Fruit fly (Drosophila melanogaster) whole organism, embryonic: ENCODE measurements around the gene Muc30E.

Source experiments
- Asciz ChIP-seq: fragments of 200-800 bp; sonication (Bioruptor generic); optimal IDR thresholded peaks from 2 replicates; lab custom pipeline; 2017; ENCODE audit warnings: missing biosample characterization, mild to moderate bottlenecking, missing genetic modification characterization, missing genetic modification reagents
- CG10565 ChIP-seq: fragments of 200-800 bp; sonication (Bioruptor generic); optimal IDR thresholded peaks from 3 replicates; lab custom pipeline; 2016; ENCODE audit warnings: missing biosample characterization, mild to moderate bottlenecking, missing genetic modification characterization
- CG10654 ChIP-seq: fragments of 200-800 bp; sonication (Bioruptor generic); optimal IDR thresholded peaks from 2 replicates; lab custom pipeline; 2016; ENCODE audit warnings: missing biosample characterization, missing genetic modification characterization
- CG11696 ChIP-seq: fragments of 200-800 bp; sonication (Bioruptor generic); IDR thresholded peaks from 2 replicates; pipeline ENCODE4 v1.3.6; 2022; ENCODE audit warnings: missing biosample characterization, missing genetic modification characterization
- CG12299 ChIP-seq: fragments of 200-800 bp; sonication (Bioruptor generic); optimal IDR thresholded peaks from 2 replicates; lab custom pipeline; 2018; ENCODE audit warnings: missing biosample characterization, mild to moderate bottlenecking, missing genetic modification characterization
- CG12744 ChIP-seq: fragments of 200-800 bp; sonication (Bioruptor generic); optimal IDR thresholded peaks from 2 replicates; lab custom pipeline; 2016; ENCODE audit warnings: missing biosample characterization, missing genetic modification characterization
- CG13287 ChIP-seq: fragments of 200-800 bp; sonication (Bioruptor generic); IDR thresholded peaks from 2 replicates; pipeline ENCODE4 v1.3.6; 2022; ENCODE audit warnings: missing biosample characterization, missing genetic modification characterization; ENCODE audit not compliant: partially characterized antibody
- CG13296 ChIP-seq: fragments of 200-800 bp; sonication (Bioruptor generic); optimal IDR thresholded peaks from 3 replicates; lab custom pipeline; 2018; ENCODE audit warnings: missing biosample characterization, mild to moderate bottlenecking, missing genetic modification characterization
- CG14667 ChIP-seq: fragments of 200-800 bp; sonication (Bioruptor generic); IDR thresholded peaks from 2 replicates; pipeline ENCODE4 v1.3.6; 2022; ENCODE audit warnings: missing biosample characterization, missing genetic modification characterization
- CG17359 ChIP-seq: fragments of 200-800 bp; sonication (Bioruptor generic); optimal IDR thresholded peaks from 3 replicates; lab custom pipeline; 2018; ENCODE audit warnings: missing biosample characterization, mild to moderate bottlenecking, missing genetic modification characterization, moderate library complexity
- CG2889 ChIP-seq: fragments of 200-800 bp; sonication (Bioruptor generic); IDR thresholded peaks from 3 replicates; pipeline ENCODE4 v1.3.6; 2022; ENCODE audit warnings: missing biosample characterization, missing genetic modification characterization
- CG30020 ChIP-seq: fragments of 200-800 bp; optimal IDR thresholded peaks from 2 replicates; lab custom pipeline; 2019; ENCODE audit warnings: missing biosample characterization, mild to moderate bottlenecking, missing genetic modification characterization, moderate library complexity
- CG31365 ChIP-seq: fragments of 200-800 bp; sonication (Bioruptor generic); optimal IDR thresholded peaks from 2 replicates; lab custom pipeline; 2018; ENCODE audit warnings: missing biosample characterization, mild to moderate bottlenecking, missing genetic modification characterization
- CG3281 ChIP-seq: fragments of 200-800 bp; sonication (Bioruptor generic); optimal IDR thresholded peaks from 3 replicates; lab custom pipeline; 2017; ENCODE audit warnings: missing biosample characterization, mild to moderate bottlenecking, missing genetic modification characterization
- CG6813 ChIP-seq: fragments of 200-800 bp; sonication (Bioruptor generic); optimal IDR thresholded peaks from 2 replicates; lab custom pipeline; 2017; ENCODE audit warnings: missing biosample characterization, missing genetic modification characterization, mild to moderate bottlenecking, moderate library complexity, missing genetic modification reagents
- ERR ChIP-seq: fragments of 200-800 bp; sonication (Bioruptor generic); optimal IDR thresholded peaks from 2 replicates; lab custom pipeline; 2016; ENCODE audit warnings: missing biosample characterization, missing genetic modification characterization
- Gsc ChIP-seq: fragments of 200-800 bp; sonication (Bioruptor generic); IDR thresholded peaks from 2 replicates; pipeline ENCODE4 v1.3.6; 2022; ENCODE audit warnings: missing biosample characterization, missing genetic modification characterization
- Gug ChIP-seq: fragments of 200-800 bp; sonication (Bioruptor generic); IDR thresholded peaks from 4 replicates; pipeline ENCODE4 v1.3.6; 2022; ENCODE audit warnings: missing biosample characterization, missing genetic modification characterization
- HHEX ChIP-seq: fragments of 200-800 bp; sonication (Bioruptor generic); optimal IDR thresholded peaks from 3 replicates; lab custom pipeline; 2017; ENCODE audit warnings: missing biosample characterization, mild to moderate bottlenecking, missing genetic modification characterization, missing genetic modification reagents
- HLH3B ChIP-seq: fragments of 200-800 bp; sonication (Bioruptor generic); IDR thresholded peaks from 2 replicates; pipeline ENCODE4 v1.3.6; 2022; ENCODE audit warnings: missing biosample characterization, missing genetic modification characterization
- Lpt ChIP-seq: fragments of >200 bp; optimal IDR thresholded peaks from 2 replicates; lab custom pipeline; 2018; ENCODE audit warnings: missing biosample characterization, missing genetic modification characterization
- MBD-R2 ChIP-seq: fragments of 200-800 bp; sonication (Bioruptor generic); IDR thresholded peaks from 2 replicates; pipeline ENCODE4 v1.3.6; 2022; ENCODE audit warnings: missing biosample characterization, missing genetic modification characterization
- MESR4 ChIP-seq: fragments of 200-800 bp; sonication (Bioruptor generic); optimal IDR thresholded peaks from 2 replicates; lab custom pipeline; 2018; ENCODE audit warnings: missing biosample characterization, mild to moderate bottlenecking, missing genetic modification characterization, moderate library complexity
- NC2α ChIP-seq: fragments of 200-800 bp; sonication (Bioruptor generic); optimal IDR thresholded peaks from 2 replicates; lab custom pipeline; 2016; ENCODE audit warnings: missing biosample characterization, missing genetic modification characterization
- Nf-YC ChIP-seq: fragments of 200-800 bp; optimal IDR thresholded peaks from 3 replicates; lab custom pipeline; 2019; ENCODE audit warnings: missing biosample characterization, mild to moderate bottlenecking, missing genetic modification characterization, moderate library complexity
- YL-1 ChIP-seq: fragments of 200-800 bp; sonication (Bioruptor generic); optimal IDR thresholded peaks from 3 replicates; lab custom pipeline; 2017; ENCODE audit warnings: missing biosample characterization, mild to moderate bottlenecking, missing genetic modification characterization
- az2 ChIP-seq: fragments of 200-800 bp; sonication (Bioruptor generic); optimal IDR thresholded peaks from 3 replicates; lab custom pipeline; 2016; ENCODE audit warnings: missing biosample characterization, missing genetic modification characterization
- bab2 ChIP-seq: fragments of 200-800 bp; sonication (Bioruptor generic); optimal IDR thresholded peaks from 2 replicates; lab custom pipeline; 2016; ENCODE audit warnings: missing biosample characterization, missing genetic modification characterization
- bigmax ChIP-seq: fragments of 200-800 bp; sonication (Bioruptor generic); optimal IDR thresholded peaks from 2 replicates; lab custom pipeline; 2018; ENCODE audit warnings: missing biosample characterization, mild to moderate bottlenecking, missing genetic modification characterization
- btn ChIP-seq: fragments of 200-800 bp; sonication (Bioruptor generic); optimal IDR thresholded peaks from 2 replicates; lab custom pipeline; 2016; ENCODE audit warnings: missing biosample characterization, missing genetic modification characterization
- chif ChIP-seq, 2 experiments: fragments of 200-800 bp; sonication (Bioruptor generic); optimal IDR thresholded peaks; 3 replicates each; lab custom pipeline; 2016; ENCODE audit warnings: missing biosample characterization in 2 of 2, missing genetic modification characterization in 2 of 2
- chn ChIP-seq: fragments of 200-800 bp; sonication (Bioruptor generic); optimal IDR thresholded peaks from 2 replicates; lab custom pipeline; 2016; ENCODE audit warnings: missing biosample characterization, missing genetic modification characterization
- croc ChIP-seq: fragments of 200-800 bp; sonication (Bioruptor generic); conservative IDR thresholded peaks from 3 replicates; pipeline ENCODE4 v1.3.6; 2022; ENCODE audit warnings: missing biosample characterization, missing genetic modification characterization
- crp ChIP-seq, 2 experiments: fragments of 200-800 bp; sonication (Bioruptor generic); optimal IDR thresholded peaks; 2 replicates in 1 of 2; 3 replicates in 1 of 2; lab custom pipeline; 2017; ENCODE audit warnings: missing biosample characterization in 2 of 2, missing genetic modification characterization in 2 of 2, mild to moderate bottlenecking in 1 of 2, moderate library complexity in 1 of 2
- danr ChIP-seq: fragments of 200-800 bp; sonication (Bioruptor generic); IDR thresholded peaks from 2 replicates; pipeline ENCODE4 v1.3.6; 2022; ENCODE audit warnings: missing biosample characterization, missing genetic modification characterization
- dimm ChIP-seq: fragments of 200-800 bp; sonication (Bioruptor generic); IDR thresholded peaks from 2 replicates; pipeline ENCODE4 v1.3.6; 2022; ENCODE audit warnings: missing biosample characterization, missing genetic modification characterization
- dm ChIP-seq: fragments of 200-800 bp; sonication (Bioruptor generic); optimal IDR thresholded peaks from 3 replicates; lab custom pipeline; 2016; ENCODE audit warnings: missing biosample characterization, missing genetic modification characterization
- gem ChIP-seq: fragments of 200-800 bp; sonication (Bioruptor generic); optimal IDR thresholded peaks from 2 replicates; lab custom pipeline; 2019; ENCODE audit warnings: missing biosample characterization, mild to moderate bottlenecking, missing genetic modification characterization, moderate library complexity
- gro ChIP-seq: fragments of 200-800 bp; sonication (Bioruptor generic); optimal IDR thresholded peaks from 2 replicates; lab custom pipeline; 2016; ENCODE audit warnings: missing biosample characterization, missing genetic modification characterization
- insv ChIP-seq, 2 experiments: fragments of 200-800 bp; sonication (Bioruptor generic); optimal IDR thresholded peaks; 3 replicates each; lab custom pipeline; 2016 to 2018; ENCODE audit warnings: missing biosample characterization in 2 of 2, missing genetic modification characterization in 2 of 2
- mam ChIP-seq: fragments of 200-800 bp; sonication (Bioruptor generic); optimal IDR thresholded peaks from 3 replicates; lab custom pipeline; 2016; ENCODE audit warnings: missing biosample characterization, missing genetic modification characterization
- nerfin-2 ChIP-seq: fragments of 200-800 bp; sonication (Bioruptor generic); IDR thresholded peaks from 2 replicates; pipeline ENCODE4 v1.3.6; 2022; ENCODE audit warnings: missing biosample characterization, missing genetic modification characterization; ENCODE audit not compliant: partially characterized antibody
- p53 ChIP-seq: fragments of 200-800 bp; sonication (Bioruptor generic); optimal IDR thresholded peaks from 2 replicates; lab custom pipeline; 2016; ENCODE audit warnings: missing biosample characterization, missing genetic modification characterization
- pb ChIP-seq: fragments of 200-800 bp; sonication (Bioruptor generic); optimal IDR thresholded peaks from 3 replicates; lab custom pipeline; 2016; ENCODE audit warnings: missing biosample characterization, missing genetic modification characterization
- run ChIP-seq: fragments of 200-800 bp; sonication (Bioruptor generic); optimal IDR thresholded peaks from 3 replicates; lab custom pipeline; 2018; ENCODE audit warnings: missing biosample characterization, mild to moderate bottlenecking, missing genetic modification characterization
- sens ChIP-seq: fragments of 200-800 bp; sonication (Bioruptor generic); peaks from one replicate; lab custom pipeline; 2016; ENCODE audit warnings: missing biosample characterization, missing genetic modification characterization
- slp2 ChIP-seq: fragments of 200-800 bp; sonication (Bioruptor generic); optimal IDR thresholded peaks from 2 replicates; lab custom pipeline; 2016; ENCODE audit warnings: missing biosample characterization, missing genetic modification characterization
- tll ChIP-seq, 2 experiments: fragments of 200-800 bp in 1 of 2; fragments of >200 bp in 1 of 2; sonication (Bioruptor generic) in 1 of 2; optimal IDR thresholded peaks; 2 replicates each; lab custom pipeline; 2017 to 2019; ENCODE audit warnings: missing biosample characterization in 2 of 2, missing genetic modification characterization in 2 of 2, mild to moderate bottlenecking in 1 of 2, moderate library complexity in 1 of 2
- tx ChIP-seq: fragments of 200-800 bp; sonication (Bioruptor generic); optimal IDR thresholded peaks from 2 replicates; lab custom pipeline; 2016; ENCODE audit warnings: missing biosample characterization, missing genetic modification characterization
- z ChIP-seq: fragments of 200-800 bp; sonication (Bioruptor generic); IDR thresholded peaks from 3 replicates; pipeline ENCODE4 v1.3.6; 2022; ENCODE audit warnings: missing biosample characterization, missing genetic modification characterization

Gene Muc30E

DNA sequence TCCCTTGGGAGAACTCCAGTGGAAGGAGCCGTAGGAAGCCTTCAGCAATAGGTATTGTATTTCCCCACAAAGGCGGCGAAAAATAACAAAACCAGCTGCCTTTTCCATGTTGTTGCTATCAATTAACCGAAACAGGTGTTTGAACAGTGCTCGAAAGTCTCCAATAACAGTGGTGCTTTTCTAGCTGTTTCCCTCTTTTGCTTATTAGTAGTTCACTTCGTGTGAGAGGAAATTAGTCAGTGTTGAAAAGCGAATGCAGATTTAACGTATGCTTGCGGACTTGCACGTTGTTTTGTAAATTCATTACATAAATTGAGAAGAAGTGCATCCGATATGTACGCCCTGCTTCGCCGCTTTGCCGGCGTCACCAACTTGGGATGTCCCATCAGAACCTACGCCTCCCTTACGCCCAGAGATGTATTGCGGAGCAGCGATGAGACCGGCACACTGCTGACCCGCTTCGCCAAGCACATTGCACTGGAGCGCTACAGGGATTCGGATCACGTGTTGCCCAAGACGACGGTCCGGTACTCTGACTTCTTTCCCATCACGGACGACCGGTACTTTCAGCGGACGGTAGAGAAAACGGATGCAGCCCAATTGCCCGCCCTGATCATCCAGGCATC lies 35.8 kb upstream of the Muc30E start, which contains the start of the genes Datp and CG4619 (continued):
- TF ChIP-seq Nf-YC (tag; lab: Kevin White, UChicago) (no peak), gem (tag; lab: Kevin White, UChicago) (no peak), p53 (no peak), bigmax (no peak), CG10565 (GFP tag; lab: Kevin White, UChicago) (no peak), run (tag; lab: Kevin White, UChicago) (no peak), btn (GFP tag; lab: Kevin White, UChicago) (no peak), YL-1 (peak; percentile 68), CG12299 (tag; lab: Kevin White, UChicago) (no peak), pb (GFP tag; lab: Kevin White, UChicago) (no peak), mam (GFP tag; lab: Kevin White, UChicago) (peak; percentile 63), CG14667 (no peak), MBD-R2 (GFP tag; lab: Robert Waterston, UW) (peak; percentile 93), ERR (GFP tag; lab: Kevin White, UChicago) (no peak), az2 (no peak), CG31365 (no peak), slp2 (no peak), HLH3B (GFP tag; lab: Robert Waterston, UW) (0 out of 2 replicates have a peak, but pooled peaks have one; percentile 25), insv (GFP tag; optimal IDR thresholded peaks at IDR 0.05; lab: Kevin White, UChicago) (no peak), Asciz (no peak), sens (peak; percentile 76), CG6813 (GFP tag; lab: Kevin White, UChicago) (peak; percentile 16), tll (GFP tag; optimal IDR thresholded peaks at IDR 0.05; lab: Kevin White, UChicago) (no peak), bab2 (GFP tag; lab: Kevin White, UChicago) (peak; percentile 5), Lpt (GFP tag; lab: Kevin White, UChicago) (no peak), MESR4 (GFP tag; lab: Kevin White, UChicago) (peak; percentile 68), CG12744 (GFP tag; lab: Kevin White, UChicago) (no peak), CG10654 (GFP tag; lab: Kevin White, UChicago) (peak; percentile 12), NC2α (GFP tag; lab: Kevin White, UChicago) (no peak), CG13296 (GFP tag; lab: Kevin White, UChicago) (no peak), dm (GFP tag; lab: Kevin White, UChicago) (peak; percentile 89), chn (no peak), dimm (no peak), Gsc (GFP tag; lab: Robert Waterston, UW) (no peak), z (GFP tag; lab: Robert Waterston, UW) (no peak), Gug (GFP tag; lab: Robert Waterston, UW) (no peak; the same call in 3 of the 4 replicates), CG17359 (tag; lab: Kevin White, UChicago) (no peak), gro (GFP tag; lab: Kevin White, UChicago) (peak; percentile 24), danr (GFP tag; lab: Robert Waterston, UW) (no peak), crp (GFP tag; optimal IDR thresholded peaks at IDR 0.05; lab: Kevin White, UChicago) (peak in 1 of 2 experiments; percentile 87), CG2889 (GFP tag; lab: Robert Waterston, UW) (0 out of 3 replicates have a peak, but pooled peaks have one; percentile 6), CG11696 (GFP tag; lab: Robert Waterston, UW) (no peak), HHEX (GFP tag; lab: Kevin White, UChicago) (peak; percentile 7), tx (GFP tag; lab: Kevin White, UChicago) (peak; percentile 26), croc (GFP tag; lab: Robert Waterston, UW) (peak; percentile 24; the same call in 1 of the 3 replicates), CG13287 (peak; percentile 26; the same call in 1 of the 2 replicates), chif (GFP tag; optimal IDR thresholded peaks at IDR 0.05; lab: Kevin White, UChicago) (peak in 1 of 2 experiments; percentile 16), CG30020 (tag; lab: Kevin White, UChicago) (no peak), CG3281 (GFP tag; lab: Kevin White, UChicago) (peak; percentile 32), nerfin-2 (GFP tag; lab: Robert Waterston, UW) (no peak)
